Worm (Caenorhabditis elegans): Measurements from ENCODE around the gene bcas-2.

DNA sequence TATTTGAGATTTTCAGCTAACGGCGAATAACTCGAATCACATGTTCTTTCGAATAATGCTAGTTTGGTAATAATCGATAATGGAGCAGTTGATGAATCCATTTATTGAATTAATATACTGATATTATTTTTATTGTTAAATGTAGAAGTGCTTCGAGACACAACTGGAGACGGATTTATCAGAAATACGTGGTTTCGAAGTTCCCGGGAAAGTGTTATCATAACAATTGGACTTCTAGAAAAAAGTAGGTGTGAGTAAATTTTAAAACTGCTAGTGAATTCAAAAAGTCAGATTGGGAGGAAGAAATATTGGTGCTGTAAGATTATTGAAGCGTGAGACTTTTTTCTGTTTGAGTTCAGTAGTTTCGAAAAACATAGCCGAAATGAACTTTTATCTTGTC, 14.5 kb upstream of the bcas-2 start, which contains the start of gene srg-2:
- no peak for TF ChIP-seq T22C8.4 (GFP tag; IDR thresholded peaks at IDR 0.05)
- no peak for TF ChIP-seq med-1 (GFP tag; optimal IDR thresholded peaks at IDR 0.05; ENCODE audit: insufficient read depth)
